Worm (Caenorhabditis elegans) whole organism, midembryonic: ENCODE results near the gene F38B7.11.

ENCODE experiments used
- T22C8.4 ChIP-seq: fragments of 200-800 bp; sonication (Bioruptor generic); IDR thresholded peaks from 2 replicates; pipeline ENCODE4 v1.3.6; 2022; ENCODE audit warnings: missing genetic modification characterization, missing compliant biosample characterization
- flt-1 ChIP-seq: fragments of 200-800 bp; sonication (Bioruptor generic); IDR thresholded peaks from 2 replicates; pipeline ENCODE4 v1.3.6; 2022; ENCODE audit warnings: missing genetic modification characterization, missing compliant biosample characterization
- klf-2 ChIP-seq: fragments of 200-800 bp; sonication (Bioruptor generic); conservative IDR thresholded peaks from 2 replicates; pipeline ENCODE4 v1.3.6; 2022; ENCODE audit warnings: missing genetic modification reagents, missing genetic modification characterization, missing compliant biosample characterization
- med-1 ChIP-seq: sonication (generic microtip); optimal IDR thresholded peaks from 2 replicates; lab custom pipeline; 2017; ENCODE audit warnings: missing genetic modification characterization, mild to moderate bottlenecking, missing compliant biosample characterization, antibody characterized with exemption, missing genetic modification reagents; ENCODE audit not compliant: insufficient read depth
- ref-1 ChIP-seq: fragments of 200-800 bp; sonication (Bioruptor generic); conservative IDR thresholded peaks from 2 replicates; pipeline ENCODE4 v1.3.6; 2022; ENCODE audit warnings: missing genetic modification reagents, missing genetic modification characterization, missing compliant biosample characterization
- tab-1 ChIP-seq: fragments of 200-800 bp; sonication (Bioruptor generic); IDR thresholded peaks from 2 replicates; pipeline ENCODE4 v1.3.6; 2022; ENCODE audit warnings: missing genetic modification characterization, missing compliant biosample characterization
- ztf-23 ChIP-seq: fragments of 200-800 bp; sonication (Bioruptor generic); IDR thresholded peaks from 2 replicates; pipeline ENCODE4 v1.3.6; 2022; ENCODE audit warnings: missing genetic modification reagents, missing genetic modification characterization, missing compliant biosample characterization
- ztf-29 ChIP-seq: fragments of 200-800 bp; sonication (Bioruptor generic); IDR thresholded peaks from 2 replicates; pipeline ENCODE4 v1.3.6; 2022; ENCODE audit warnings: missing genetic modification reagents, missing genetic modification characterization, missing compliant biosample characterization

- TF ChIP-seq flt-1 (GFP tag; lab: Robert Waterston, UW) (no peak), T22C8.4 (GFP tag; lab: Robert Waterston, UW) (no peak), ztf-29 (GFP tag; lab: Robert Waterston, UW) (no peak), ref-1 (no peak), tab-1 (no peak), med-1 (no peak), ztf-23 (GFP tag; lab: Robert Waterston, UW) (no peak), klf-2 (GFP tag; lab: Robert Waterston, UW) (no peak)
Observed at ce11 chrV:11574563-11574962, 27.7 kb downstream of the F38B7.11 start.
